Worm (Caenorhabditis elegans) whole organism, L1 larva: ENCODE measurements around the gene fbxb-22.

ENCODE experiments used
- C04F5.9 ChIP-seq: sonication (generic microtip); optimal IDR thresholded peaks from 2 replicates; lab custom pipeline; 2016; ENCODE audit warnings: missing genetic modification characterization, missing compliant biosample characterization
- C16A3.4 ChIP-seq: fragments of 150-350 bp; optimal IDR thresholded peaks from 2 replicates; lab custom pipeline; 2014; ENCODE audit warnings: missing biosample characterization, missing genetic modification characterization
- C34B4.2 ChIP-seq: sonication (generic microtip); optimal IDR thresholded peaks from 2 replicates; lab custom pipeline; 2017; ENCODE audit warnings: mild to moderate bottlenecking, missing genetic modification characterization, missing compliant biosample characterization
- F16B12.6 ChIP-seq: fragments of 150-350 bp; optimal IDR thresholded peaks from 2 replicates; lab custom pipeline; 2014; ENCODE audit warnings: missing biosample characterization, missing genetic modification characterization
- aly-2 ChIP-seq: fragments of 150-350 bp; optimal IDR thresholded peaks from 2 replicates; lab custom pipeline; 2014; ENCODE audit warnings: missing biosample characterization, missing genetic modification characterization
- blmp-1 ChIP-seq: fragments of 150-350 bp; optimal IDR thresholded peaks from 2 replicates; lab custom pipeline; 2014; ENCODE audit warnings: missing biosample characterization, missing genetic modification characterization
- ceh-82 ChIP-seq, 3 experiments: fragments of 150-350 bp in 1 of 3; sonication (generic microtip) in 2 of 3; optimal IDR thresholded peaks; 2 replicates each; lab custom pipeline; 2014 to 2017; ENCODE audit warnings: missing biosample characterization in 3 of 3, missing genetic modification characterization in 3 of 3
- ceh-88 ChIP-seq: fragments of 200-800 bp; sonication (Bioruptor generic); IDR thresholded peaks from 2 replicates; pipeline ENCODE4 v1.3.6; 2022; ENCODE audit warnings: missing genetic modification characterization, missing compliant biosample characterization
- dpl-1 ChIP-seq, 3 experiments: fragments of 150-350 bp in 2 of 3; sonication (generic microtip) in 1 of 3; optimal IDR thresholded peaks; 2 replicates each; lab custom pipeline; 2014 to 2017; ENCODE audit warnings: missing biosample characterization in 3 of 3, missing genetic modification characterization in 3 of 3, missing genetic modification reagents in 3 of 3
- dsc-1 ChIP-seq: sonication (generic microtip); optimal IDR thresholded peaks from 2 replicates; lab custom pipeline; 2016; ENCODE audit warnings: mild to moderate bottlenecking, missing genetic modification characterization, missing compliant biosample characterization
- efl-1 ChIP-seq, 4 experiments: fragments of 150-350 bp; optimal IDR thresholded peaks in 3 of 4; peaks in 1 of 4; 1 replicate in 1 of 4; 2 replicates in 3 of 4; lab custom pipeline; 2014; ENCODE audit warnings: missing biosample characterization in 2 of 4, missing genetic modification characterization in 2 of 4, missing genetic modification reagents in 2 of 4
- elt-3 ChIP-seq, 6 experiments: fragments of 150-350 bp in 1 of 6; sonication (generic microtip); optimal IDR thresholded peaks; 2 replicates each; lab custom pipeline; 2017 to 2018; ENCODE audit warnings: missing biosample characterization in 6 of 6, missing genetic modification characterization in 6 of 6, inconsistent platforms in 1 of 6
- ets-5 ChIP-seq: fragments of 200-800 bp; sonication (Bioruptor generic); IDR thresholded peaks from 2 replicates; pipeline ENCODE4 v1.3.6; 2022; ENCODE audit warnings: missing genetic modification characterization, missing compliant biosample characterization
- fkh-8 ChIP-seq: sonication (generic microtip); optimal IDR thresholded peaks from 2 replicates; lab custom pipeline; 2016; ENCODE audit warnings: mild to moderate bottlenecking, missing genetic modification characterization, missing compliant biosample characterization
- hlh-17 ChIP-seq: fragments of 200-800 bp; sonication (Bioruptor generic); optimal IDR thresholded peaks from 2 replicates; lab custom pipeline; 2018; ENCODE audit warnings: missing genetic modification characterization, mild to moderate bottlenecking, missing compliant biosample characterization, moderate library complexity, borderline replicate concordance
- irx-1 ChIP-seq: sonication (generic microtip); optimal IDR thresholded peaks from 2 replicates; lab custom pipeline; 2016; ENCODE audit warnings: missing genetic modification characterization, missing compliant biosample characterization
- isw-1 ChIP-seq: fragments of 200-800 bp; sonication (Bioruptor generic); IDR thresholded peaks from 2 replicates; pipeline ENCODE4 v1.3.6; 2022; ENCODE audit warnings: missing genetic modification characterization, missing compliant biosample characterization
- jun-1 ChIP-seq: fragments of 150-350 bp; optimal IDR thresholded peaks from 2 replicates; lab custom pipeline; 2014; ENCODE audit warnings: missing biosample characterization, missing genetic modification reagents, missing genetic modification characterization
- lin-13 ChIP-seq: fragments of 150-350 bp; optimal IDR thresholded peaks from 2 replicates; lab custom pipeline; 2014; ENCODE audit warnings: missing biosample characterization, missing genetic modification reagents, missing genetic modification characterization
- lin-15B ChIP-seq: fragments of 150-350 bp; sonication (generic microtip); optimal IDR thresholded peaks from 3 replicates; lab custom pipeline; 2014; ENCODE audit warnings: missing biosample characterization, missing genetic modification characterization
- lin-35 ChIP-seq, 2 experiments: fragments of 150-350 bp; optimal IDR thresholded peaks; 2 replicates each; lab custom pipeline; 2014; ENCODE audit warnings: missing biosample characterization in 2 of 2, missing genetic modification characterization in 2 of 2, missing genetic modification reagents in 2 of 2
- lsy-2 ChIP-seq, 2 experiments: fragments of 150-350 bp; optimal IDR thresholded peaks; 2 replicates each; lab custom pipeline; 2014; ENCODE audit warnings: missing biosample characterization in 2 of 2, missing genetic modification characterization in 2 of 2
- mep-1 ChIP-seq: fragments of 150-350 bp; optimal IDR thresholded peaks from 2 replicates; lab custom pipeline; 2014; ENCODE audit warnings: missing biosample characterization, missing genetic modification characterization
- nhr-11 ChIP-seq: fragments of 150-350 bp; optimal IDR thresholded peaks from 2 replicates; lab custom pipeline; 2014; ENCODE audit warnings: missing biosample characterization, missing genetic modification characterization
- nhr-19 ChIP-seq: fragments of 200-800 bp; sonication (Bioruptor generic); conservative IDR thresholded peaks from 2 replicates; pipeline ENCODE4 v1.3.6; 2022; ENCODE audit warnings: missing genetic modification characterization, missing compliant biosample characterization
- nhr-20 ChIP-seq: sonication (generic microtip); optimal IDR thresholded peaks from 2 replicates; lab custom pipeline; 2016; ENCODE audit warnings: mild to moderate bottlenecking, missing genetic modification characterization, missing compliant biosample characterization
- nhr-47 ChIP-seq: sonication (generic microtip); optimal IDR thresholded peaks from 2 replicates; lab custom pipeline; 2016; ENCODE audit warnings: mild to moderate bottlenecking, missing genetic modification characterization, moderate library complexity, missing compliant biosample characterization
- nhr-71 ChIP-seq: sonication (generic microtip); optimal IDR thresholded peaks from 2 replicates; lab custom pipeline; 2016; ENCODE audit warnings: mild to moderate bottlenecking, missing genetic modification characterization, moderate library complexity, missing compliant biosample characterization
- nhr-77 ChIP-seq: fragments of 150-350 bp; optimal IDR thresholded peaks from 2 replicates; lab custom pipeline; 2014; ENCODE audit warnings: missing biosample characterization, missing genetic modification characterization
- nhr-85 ChIP-seq: sonication (generic microtip); peaks from one replicate; lab custom pipeline; 2016; ENCODE audit warnings: missing genetic modification characterization, inconsistent platforms, missing compliant biosample characterization
- nhr-90 ChIP-seq: sonication (generic microtip); optimal IDR thresholded peaks from 2 replicates; lab custom pipeline; 2016; ENCODE audit warnings: mild to moderate bottlenecking, missing genetic modification characterization, missing compliant biosample characterization; ENCODE audit not compliant: poor library complexity
- pax-3 ChIP-seq: fragments of 200-800 bp; sonication (Bioruptor generic); optimal IDR thresholded peaks from 2 replicates; lab custom pipeline; 2018; ENCODE audit warnings: mild to moderate bottlenecking, missing genetic modification characterization, moderate library complexity, missing compliant biosample characterization
- rnt-1 ChIP-seq: sonication (generic microtip); optimal IDR thresholded peaks from 2 replicates; lab custom pipeline; 2016; ENCODE audit warnings: mild to moderate bottlenecking, missing genetic modification characterization, moderate library complexity, missing compliant biosample characterization
- skn-1 ChIP-seq: fragments of 150-350 bp; optimal IDR thresholded peaks from 2 replicates; lab custom pipeline; 2014; ENCODE audit warnings: missing biosample characterization, missing genetic modification characterization
- snpc-4 ChIP-seq: fragments of 150-350 bp; optimal IDR thresholded peaks from 2 replicates; lab custom pipeline; 2014; ENCODE audit warnings: missing biosample characterization, missing genetic modification characterization
- snu-23 ChIP-seq: sonication (generic microtip); optimal IDR thresholded peaks from 2 replicates; lab custom pipeline; 2016; ENCODE audit warnings: missing genetic modification characterization, missing compliant biosample characterization
- swsn-7 ChIP-seq: sonication (generic microtip); optimal IDR thresholded peaks from 2 replicates; lab custom pipeline; 2016; ENCODE audit warnings: missing genetic modification characterization, missing compliant biosample characterization
- tbx-2 ChIP-seq: sonication (generic microtip); optimal IDR thresholded peaks from 2 replicates; lab custom pipeline; 2016; ENCODE audit warnings: missing genetic modification characterization, missing compliant biosample characterization
- tlp-1 ChIP-seq: fragments of 150-350 bp; optimal IDR thresholded peaks from 2 replicates; lab custom pipeline; 2014; ENCODE audit warnings: missing biosample characterization, missing genetic modification characterization
- unc-130 ChIP-seq: fragments of 150-350 bp; optimal IDR thresholded peaks from 2 replicates; lab custom pipeline; 2017; ENCODE audit warnings: missing biosample characterization, missing genetic modification characterization, inconsistent platforms
- unc-30 ChIP-seq: sonication (generic microtip); optimal IDR thresholded peaks from 2 replicates; lab custom pipeline; 2017; ENCODE audit warnings: missing biosample characterization, missing genetic modification characterization
- vab-15 ChIP-seq: sonication (generic microtip); optimal IDR thresholded peaks from 2 replicates; lab custom pipeline; 2017; ENCODE audit warnings: missing genotype, mild to moderate bottlenecking, missing genetic modification characterization, missing compliant biosample characterization
- xbp-1 ChIP-seq: sonication (generic microtip); optimal IDR thresholded peaks from 2 replicates; lab custom pipeline; 2016; ENCODE audit warnings: missing genetic modification characterization, missing compliant biosample characterization
- ztf-4 ChIP-seq: fragments of 150-350 bp; optimal IDR thresholded peaks from 2 replicates; lab custom pipeline; 2014; ENCODE audit warnings: missing biosample characterization, missing genetic modification characterization

fbxb-22 gene

DNA sequence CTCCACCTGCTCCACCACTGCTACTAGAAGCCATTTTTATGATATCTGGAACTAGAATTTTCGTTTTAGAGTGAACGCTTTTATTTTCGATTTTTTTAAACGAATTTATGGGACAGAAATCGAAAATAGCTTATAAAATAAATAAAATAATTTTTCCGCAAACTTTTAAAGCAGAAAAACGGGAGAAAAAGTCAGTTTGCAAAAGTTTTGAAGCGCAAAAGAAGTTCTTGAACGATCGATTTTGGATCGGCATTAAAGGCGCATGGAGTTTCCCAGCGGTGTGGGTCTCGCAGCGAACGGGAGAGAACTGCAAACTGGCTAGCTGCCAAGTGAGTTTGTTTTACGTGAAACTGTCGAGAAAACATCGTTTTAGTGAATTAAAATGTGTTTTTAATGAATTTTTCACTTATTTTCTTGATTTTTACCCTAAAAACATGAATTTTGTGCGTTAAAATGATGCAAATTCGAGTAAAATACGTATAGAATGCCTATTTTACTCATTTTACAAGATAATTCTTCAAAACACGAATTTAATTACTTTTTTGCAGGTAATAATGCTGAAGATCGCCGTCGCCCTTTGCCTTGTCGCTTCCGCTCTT is 36.7 kb upstream of the fbxb-22 start, which contains the start of the genes ccf-1 and trap-4:
Gene ccf-1 (minus strand): TSS at position 51 of the 599 bp plus-strand sequence.
Gene trap-4 (plus strand): TSS at position 549 of the 599 bp plus-strand sequence.
- TF ChIP-seq dpl-1 (GFP tag; optimal IDR thresholded peaks at IDR 0.05; lab: Kevin White, UChicago): peak; percentile 51 to 72 (median 65)
- TF ChIP-seq nhr-71: peak; percentile 58
- TF ChIP-seq nhr-85 (tag; lab: Kevin White, UChicago): peak; percentile 67
- TF ChIP-seq F16B12.6: peak; percentile 49
- peak; percentile 7 for TF ChIP-seq fkh-8 (tag; lab: Kevin White, UChicago)
- TF ChIP-seq C16A3.4 (tag; lab: Kevin White, UChicago): peak; percentile 48
- peak in 2 of 3 experiments; percentile 22 to 58 for TF ChIP-seq ceh-82 (tag; optimal IDR thresholded peaks at IDR 0.05; lab: Kevin White, UChicago)
- no peak for TF ChIP-seq C04F5.9 (tag; lab: Kevin White, UChicago)
- peak; percentile 75 for TF ChIP-seq mep-1 (tag; lab: Kevin White, UChicago)
- no peak for TF ChIP-seq pax-3
- peak; percentile 61 to 84 for TF ChIP-seq lsy-2 (tag; optimal IDR thresholded peaks at IDR 0.05; lab: Kevin White, UChicago)
- peak; percentile 66 for TF ChIP-seq blmp-1 (tag; lab: Kevin White, UChicago)
- TF ChIP-seq isw-1 (GFP tag; lab: Robert Waterston, UW): peak; percentile 56
- peak in 2 of 6 experiments; percentile 26 to 48 for TF ChIP-seq elt-3 (tag; optimal IDR thresholded peaks at IDR 0.05; lab: Kevin White, UChicago)
- TF ChIP-seq rnt-1 (tag; lab: Kevin White, UChicago): peak; percentile 47
- no peak; the same call in 1 of the 2 replicates for TF ChIP-seq nhr-19 (GFP tag; lab: Robert Waterston, UW)
- TF ChIP-seq dsc-1 (tag; lab: Kevin White, UChicago): peak; percentile 35
- TF ChIP-seq C34B4.2 (tag; lab: Kevin White, UChicago): no peak
- TF ChIP-seq efl-1 (optimal IDR thresholded peaks at IDR 0.05; lab: Kevin White, UChicago): peak; percentile 67 to 76
- peak; percentile 62 to 94 for TF ChIP-seq efl-1 (GFP tag; optimal IDR thresholded peaks at IDR 0.05 in 1 of 2; lab: Kevin White, UChicago)
- peak; percentile 40 for TF ChIP-seq xbp-1 (tag; lab: Kevin White, UChicago)
- peak; percentile 42 for TF ChIP-seq nhr-77 (tag; lab: Kevin White, UChicago)
- TF ChIP-seq snu-23 (GFP tag; lab: Kevin White, UChicago): peak; percentile 60
- peak; percentile 29 for TF ChIP-seq jun-1 (tag; lab: Kevin White, UChicago)
- peak; percentile 16 for TF ChIP-seq lin-15B
- TF ChIP-seq lin-13 (GFP tag; lab: Kevin White, UChicago): peak; percentile 55
- peak; percentile 25 for TF ChIP-seq snpc-4
- no peak for TF ChIP-seq ceh-88
- TF ChIP-seq nhr-20 (tag; lab: Kevin White, UChicago): peak; percentile 46
- no peak for TF ChIP-seq ets-5 (GFP tag; lab: Robert Waterston, UW)
- TF ChIP-seq tbx-2 (tag; lab: Kevin White, UChicago): peak; percentile 32
- peak; percentile 52 for TF ChIP-seq nhr-47 (tag; lab: Kevin White, UChicago)
- peak; percentile 67 to 84 for TF ChIP-seq lin-35 (GFP tag; optimal IDR thresholded peaks at IDR 0.05; lab: Kevin White, UChicago)
- peak; percentile 44 for TF ChIP-seq skn-1 (tag; lab: Kevin White, UChicago)
- TF ChIP-seq swsn-7 (tag; lab: Kevin White, UChicago): peak; percentile 6
- peak; percentile 13 for TF ChIP-seq unc-130
- TF ChIP-seq nhr-90 (tag; lab: Kevin White, UChicago): peak; percentile 20
- TF ChIP-seq ztf-4 (tag; lab: Kevin White, UChicago): peak; percentile 20
- peak; percentile 7 for TF ChIP-seq aly-2 (tag; lab: Kevin White, UChicago)
- TF ChIP-seq unc-30: no peak
- TF ChIP-seq nhr-11 (tag; lab: Kevin White, UChicago): no peak

ce11 chrIII:11918247-11918769 is 34.8 kb upstream of the fbxb-22 start, which contains the start of gene znf-593:
Gene znf-593 (minus strand): TSS chrIII:11918719.
- TF ChIP-seq hlh-17 (GFP tag; lab: Kevin White, UChicago) (no peak), tlp-1 (no peak), aly-2 (tag; lab: Kevin White, UChicago) (no peak), nhr-90 (tag; lab: Kevin White, UChicago) (peak; percentile 23), unc-130 (no peak), rnt-1 (tag; lab: Kevin White, UChicago) (peak; percentile 9), nhr-85 (tag; lab: Kevin White, UChicago) (peak; percentile 50), C04F5.9 (tag; lab: Kevin White, UChicago) (no peak), vab-15 (tag; lab: Kevin White, UChicago) (no peak), irx-1 (peak; percentile 2), dpl-1 (GFP tag; optimal IDR thresholded peaks at IDR 0.05; lab: Kevin White, UChicago) (peak in 1 of 3 experiments; percentile 0), efl-1 (optimal IDR thresholded peaks at IDR 0.05; lab: Kevin White, UChicago) (no peak), efl-1 (GFP tag; optimal IDR thresholded peaks at IDR 0.05 in 1 of 2; lab: Kevin White, UChicago) (peak in 1 of 2 experiments; percentile 90)
